Worm (Caenorhabditis elegans): Measurements from ENCODE around the gene bbs-2.
A peak's percentile ranks its signal among the peaks of the same experiment; 100 is the strongest.
"Not testable (repeated sequence)": the region's sequence is repeated elsewhere in the genome, so short reads cannot be mapped to it uniquely, and the experiment has no call there.

Gene bbs-2

DNA sequence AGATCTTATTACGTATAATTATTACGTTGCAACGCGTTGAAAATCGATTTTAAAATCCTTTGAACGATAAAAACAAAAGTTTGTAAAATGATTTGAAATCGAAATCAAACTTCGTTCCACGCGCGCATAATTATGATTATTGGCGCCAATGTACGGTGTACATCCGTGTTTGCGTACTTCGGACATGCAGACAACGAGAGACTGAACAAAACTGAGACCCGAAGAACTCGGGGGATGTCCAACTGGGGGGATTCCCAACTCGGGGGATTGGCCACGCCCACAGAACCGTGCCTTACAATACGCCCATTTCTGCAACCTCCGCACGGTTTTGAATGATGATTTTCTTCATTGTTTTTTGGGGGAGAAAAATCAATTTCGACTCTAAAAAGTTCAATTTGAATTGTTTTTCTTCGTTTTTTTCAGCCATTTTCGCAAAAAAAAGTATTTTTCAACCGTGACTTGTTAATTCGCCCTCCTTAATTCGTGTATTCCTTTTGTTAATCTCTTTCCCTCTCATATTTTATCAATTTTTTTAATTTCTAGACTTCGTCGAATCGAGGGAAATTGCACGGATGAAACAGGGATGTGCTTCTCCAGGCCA is 13.2 kb downstream of the bbs-2 start, which contains the start of gene F20D12.12 (continued):
- TF ChIP-seq K12H6.12 (tag; optimal IDR thresholded peaks at IDR 0.05) (peak; percentile 49), F37B4.10 (GFP tag; IDR thresholded peaks at IDR 0.05) (0 out of 2 replicates have a peak, but pooled peaks have one; percentile 6), ceh-27 (GFP tag; optimal IDR thresholded peaks at IDR 0.05) (peak; percentile 83), attf-5 (GFP tag; optimal IDR thresholded peaks at IDR 0.05) (peak; percentile 94), attf-3 (GFP tag; conservative IDR thresholded peaks at IDR 0.05) (peak; percentile 88), C06A6.2 (GFP tag; conservative IDR thresholded peaks at IDR 0.05) (peak; percentile 88), C17E4.6 (GFP tag; IDR thresholded peaks at IDR 0.05) (peak; percentile 76), ekl-4 (GFP tag; IDR thresholded peaks at IDR 0.05) (peak; percentile 90), Y67H2A.10 (GFP tag; conservative IDR thresholded peaks at IDR 0.05) (peak; percentile 86), F33H1.4 (GFP tag; IDR thresholded peaks at IDR 0.05) (peak; percentile 88), dox-1 (GFP tag; IDR thresholded peaks at IDR 0.05) (peak; percentile 97), lsl-1 (GFP tag; optimal IDR thresholded peaks at IDR 0.05) (peak; percentile 87), ztf-25 (GFP tag; IDR thresholded peaks at IDR 0.05) (peak; percentile 92), attf-6 (GFP tag; IDR thresholded peaks at IDR 0.05) (peak; percentile 75), aptf-2 (GFP tag; conservative IDR thresholded peaks at IDR 0.05) (peak; percentile 97), unc-130 (GFP tag; optimal IDR thresholded peaks at IDR 0.05) (peak; percentile 55), madf-8 (GFP tag; conservative IDR thresholded peaks at IDR 0.05) (peak; percentile 91), F49E8.2 (tag; optimal IDR thresholded peaks at IDR 0.05; ENCODE audit: insufficient read depth) (peak; percentile 73), madf-6 (GFP tag; IDR thresholded peaks at IDR 0.05) (peak; percentile 96), egrh-3 (GFP tag; IDR thresholded peaks at IDR 0.05) (peak; percentile 83)

ce11 chrIV:7948290-7948689 is 14.5 kb downstream of the bbs-2 start, which contains the start of gene mcm-3AP:
mcm-3AP (plus strand) TSS chrIV:7948672.
- TF ChIP-seq attf-3 (GFP tag; conservative IDR thresholded peaks at IDR 0.05) (peak; percentile 79), ztf-25 (GFP tag; IDR thresholded peaks at IDR 0.05) (peak; percentile 84), egrh-3 (GFP tag; IDR thresholded peaks at IDR 0.05) (peak; percentile 65), lin-26 (GFP tag; IDR thresholded peaks at IDR 0.05) (peak; percentile 74; the same call in 1 of the 2 replicates), rcor-1 (GFP tag; IDR thresholded peaks at IDR 0.05) (peak; percentile 52), bed-2 (GFP tag; IDR thresholded peaks at IDR 0.05) (peak; percentile 68; the same call in 1 of the 2 replicates), mcd-1 (GFP tag; IDR thresholded peaks at IDR 0.05) (peak; percentile 73), attf-5 (GFP tag; optimal IDR thresholded peaks at IDR 0.05) (peak; percentile 41), hmg-1.2 (GFP tag; IDR thresholded peaks at IDR 0.05) (peak; percentile 59; the same call in 1 of the 2 replicates), cebp-1 (tag; optimal IDR thresholded peaks at IDR 0.05) (peak; percentile 5), aptf-2 (GFP tag; conservative IDR thresholded peaks at IDR 0.05) (peak; percentile 89), Y67H2A.10 (GFP tag; conservative IDR thresholded peaks at IDR 0.05) (peak; percentile 72; the same call in 1 of the 2 replicates), let-526 (GFP tag; IDR thresholded peaks at IDR 0.05) (0 out of 2 replicates have a peak, but pooled peaks have one; percentile 25), nfyb-1 (GFP tag; IDR thresholded peaks at IDR 0.05) (peak; percentile 65; the same call in 1 of the 2 replicates), ceh-100 (GFP tag; IDR thresholded peaks at IDR 0.05) (peak; percentile 96), F33H1.4 (GFP tag; IDR thresholded peaks at IDR 0.05) (peak; percentile 37), ztf-6 (GFP tag; IDR thresholded peaks at IDR 0.05) (0 out of 2 replicates have a peak, but pooled peaks have one; percentile 55), pbrm-1 (GFP tag; IDR thresholded peaks at IDR 0.05) (peak; percentile 39; the same call in 1 of the 2 replicates), Y95B8A.8 (GFP tag; IDR thresholded peaks at IDR 0.05) (0 out of 2 replicates have a peak, but pooled peaks have one; percentile 55), ztf-28 (GFP tag; IDR thresholded peaks at IDR 0.05) (peak; percentile 76), C06A6.2 (GFP tag; conservative IDR thresholded peaks at IDR 0.05) (peak; percentile 63; the same call in 1 of the 2 replicates), K11D2.4 (GFP tag; IDR thresholded peaks at IDR 0.05) (0 out of 2 replicates have a peak, but pooled peaks have one; percentile 28), madf-6 (GFP tag; IDR thresholded peaks at IDR 0.05) (peak; percentile 58), dox-1 (GFP tag; IDR thresholded peaks at IDR 0.05) (peak; percentile 88), D2030.7 (GFP tag; IDR thresholded peaks at IDR 0.05) (peak; percentile 74; the same call in 1 of the 2 replicates)
- TF ChIP-seq cebp-1 (GFP tag; IDR thresholded peaks at IDR 0.05), result not testable (repeated sequence)
